Fruit fly (Drosophila melanogaster) Kc167 (cell line): ENCODE results near the gene CG9855.

ENCODE experiments used
- Myc ChIP-seq: fragments of >200 bp; optimal IDR thresholded peaks from 2 replicates; lab custom pipeline; 2017; ENCODE audit warnings: missing external identifiers
- Sin3A ChIP-seq: fragments of >200 bp; optimal IDR thresholded peaks from 2 replicates; lab custom pipeline; 2018; ENCODE audit warnings: missing external identifiers
- h ChIP-seq: fragments of >200 bp; optimal IDR thresholded peaks from 3 replicates; lab custom pipeline; 2018; ENCODE audit warnings: missing external identifiers
- insv ChIP-seq: fragments of >200 bp; optimal IDR thresholded peaks from 3 replicates; lab custom pipeline; 2018; ENCODE audit warnings: missing external identifiers
- psq ChIP-seq: fragments of >200 bp; optimal IDR thresholded peaks from 2 replicates; lab custom pipeline; 2017; ENCODE audit warnings: missing external identifiers
- ttk ChIP-seq: sonication (Bioruptor generic); optimal IDR thresholded peaks from 2 replicates; lab custom pipeline; 2017; ENCODE audit warnings: missing external identifiers

- TF ChIP-seq insv (lab: Kevin White, UChicago) (no peak), Sin3A (lab: Kevin White, UChicago) (no peak), psq (no peak), ttk (lab: Kevin White, UChicago) (no peak), h (lab: Kevin White, UChicago) (no peak), Myc (lab: Kevin White, UChicago) (no peak)
Measured at dm6 chr3R:4350199-4350598, 47.5 kb downstream of the CG9855 start.
